Worm (Caenorhabditis elegans) whole organism, L4/young adult: ENCODE results near the gene set-2.

Source experiments
- W03F9.2 ChIP-seq: fragments of 150-350 bp; optimal IDR thresholded peaks from 2 replicates; lab custom pipeline; 2014; ENCODE audit warnings: missing biosample characterization, missing genetic modification characterization
- dao-5 ChIP-seq: sonication (generic microtip); optimal IDR thresholded peaks from 2 replicates; lab custom pipeline; 2016; ENCODE audit warnings: missing genotype, missing genetic modification characterization, moderate library complexity, missing compliant biosample characterization
- him-1 ChIP-seq: sonication (generic microtip); optimal IDR thresholded peaks from 2 replicates; lab custom pipeline; 2016; ENCODE audit warnings: missing genotype, missing genetic modification reagents, missing genetic modification characterization, missing compliant biosample characterization

DNA sequence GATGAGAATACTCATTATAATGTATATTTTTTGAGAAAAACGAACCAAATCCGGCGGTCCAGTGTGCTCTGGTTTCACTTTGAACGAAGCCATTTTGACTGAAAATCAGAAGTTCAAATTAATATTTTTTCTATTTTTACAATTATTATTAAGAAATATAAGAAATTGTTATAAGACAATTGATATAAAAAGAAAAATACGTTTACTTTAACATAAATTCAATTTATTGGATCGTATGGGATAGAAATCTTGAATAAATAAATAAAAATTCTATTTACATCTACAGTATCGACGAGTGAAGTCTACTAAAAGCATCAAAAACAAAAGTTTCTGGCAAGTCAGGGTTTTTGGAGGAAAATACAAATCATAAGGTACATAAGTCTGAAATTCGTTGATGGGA, 30.2 kb upstream of the set-2 start, which contains the start of gene C27F2.4:
- TF ChIP-seq him-1 (tag; lab: Kevin White, UChicago), result no peak
- no peak for TF ChIP-seq dao-5 (tag; lab: Kevin White, UChicago)
- no peak for TF ChIP-seq W03F9.2 (tag; lab: Kevin White, UChicago)
